Worm (Caenorhabditis elegans): ENCODE results near the gene K07F5.16.

DNA sequence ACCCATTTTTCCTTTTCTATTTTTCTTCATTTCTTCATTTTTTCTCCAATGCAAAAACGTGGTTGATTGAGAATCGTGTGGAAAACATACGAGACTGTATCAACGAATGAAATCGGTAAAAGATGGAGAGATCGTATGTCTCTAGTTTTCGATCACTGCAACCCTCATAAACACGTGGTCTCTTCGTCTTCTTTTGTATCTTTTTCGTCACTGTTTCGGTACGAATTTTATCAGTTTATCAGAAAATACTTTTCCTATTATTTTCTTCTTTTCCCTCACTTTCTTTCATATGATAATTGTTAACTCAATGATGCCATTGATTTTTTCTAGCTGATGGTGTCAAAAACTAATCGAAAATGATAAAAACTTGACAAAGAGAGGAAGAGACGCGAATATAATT lies 11.7 kb downstream of the K07F5.16 start:
- TF ChIP-seq tbx-9 (tag; optimal IDR thresholded peaks at IDR 0.05; ENCODE audit: borderline replicate concordance) = no peak
- TF ChIP-seq F39B2.1 (GFP tag; IDR thresholded peaks at IDR 0.05) = no peak
- no peak for TF ChIP-seq bed-1 (GFP tag; IDR thresholded peaks at IDR 0.05)
- TF ChIP-seq pha-4 (tag; optimal IDR thresholded peaks at IDR 0.05) = no peak
- no peak for TF ChIP-seq nfyb-1 (GFP tag; IDR thresholded peaks at IDR 0.05)
- TF ChIP-seq rpc-1 (optimal IDR thresholded peaks at IDR 0.05) = no peak
- TF ChIP-seq rpc-1 (tag; optimal IDR thresholded peaks at IDR 0.05) = no peak
- no peak for TF ChIP-seq chd-7 (tag; optimal IDR thresholded peaks at IDR 0.05)

Data from whole organism, young adult.